Fruit fly (Drosophila melanogaster) S2 (cell line): ENCODE results near the gene CG32147.

Experiments
- CG8478 ChIP-seq: fragments of >200 bp; optimal IDR thresholded peaks from 2 replicates; lab custom pipeline; 2018
- CTCF ChIP-seq, 2 experiments: fragments of >200 bp; optimal IDR thresholded peaks; 2 replicates each; lab custom pipeline; 2018

DNA sequence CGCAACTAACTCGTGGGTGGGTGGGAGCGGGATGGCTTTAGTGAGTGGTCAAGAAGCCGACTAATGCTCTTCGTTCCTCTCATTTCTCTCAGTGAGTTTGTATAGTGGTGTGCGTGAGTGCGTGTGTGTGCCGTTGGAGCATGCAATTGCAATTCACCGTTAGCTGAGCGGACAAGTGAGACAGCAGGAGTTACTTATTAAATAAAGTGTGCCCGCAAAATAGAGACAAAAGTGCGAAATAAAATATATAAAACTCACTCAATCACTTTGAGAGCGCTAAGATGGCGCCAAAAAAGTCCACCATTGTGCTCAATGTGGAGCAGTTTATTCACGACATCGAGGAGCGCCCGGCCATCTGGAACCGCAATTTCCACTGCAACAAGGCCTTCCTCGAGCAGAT, 35.3 kb downstream of the CG32147 start:
- no peak for TF ChIP-seq CG8478 (lab: Kevin White, UChicago)
- no peak for TF ChIP-seq CTCF (optimal IDR thresholded peaks at IDR 0.05; lab: Kevin White, UChicago)
